Worm (Caenorhabditis elegans): ENCODE data around the gene tbg-1.

Gene tbg-1

ce11 chrIII:9665490-9666179 is 36.7 kb upstream of the tbg-1 start (continued):
- no peak for TF ChIP-seq cey-2 (tag; optimal IDR thresholded peaks at IDR 0.05; ENCODE audit: borderline replicate concordance, insufficient read depth)
- no peak for TF ChIP-seq zip-11 (GFP tag; IDR thresholded peaks at IDR 0.05)
- no peak for TF ChIP-seq zfp-2 (tag; optimal IDR thresholded peaks at IDR 0.05)
- TF ChIP-seq lin-15B (tag; optimal IDR thresholded peaks at IDR 0.05) = no peak
- TF ChIP-seq spr-1 (tag; optimal IDR thresholded peaks at IDR 0.05) = no peak
- TF ChIP-seq lin-29 (GFP tag; IDR thresholded peaks at IDR 0.05) = no peak
- TF ChIP-seq nhr-28 (tag; optimal IDR thresholded peaks at IDR 0.05) = peak; percentile 46
- no peak for TF ChIP-seq duxl-1 (tag; optimal IDR thresholded peaks at IDR 0.05; ENCODE audit: poor library complexity)
- no peak for TF ChIP-seq ces-1 (GFP tag; optimal IDR thresholded peaks at IDR 0.05)
- TF ChIP-seq set-16 (GFP tag; IDR thresholded peaks at IDR 0.05) = no peak
- TF ChIP-seq mep-1 (tag; optimal IDR thresholded peaks at IDR 0.05) = no peak
- TF ChIP-seq dmd-6 (GFP tag; IDR thresholded peaks at IDR 0.05) = peak; percentile 88
- no peak for TF ChIP-seq mdt-29 (GFP tag; IDR thresholded peaks at IDR 0.05)
- no peak for TF ChIP-seq tag-97 (GFP tag; IDR thresholded peaks at IDR 0.05)
- TF ChIP-seq F49E8.2 (tag; optimal IDR thresholded peaks at IDR 0.05; ENCODE audit: borderline replicate concordance) = no peak
- no peak for TF ChIP-seq mxl-2 (GFP tag; conservative IDR thresholded peaks at IDR 0.05)
- TF ChIP-seq nhr-77 (tag; optimal IDR thresholded peaks at IDR 0.05) = no peak
- no peak for TF ChIP-seq lir-3 (tag; optimal IDR thresholded peaks at IDR 0.05)
- TF ChIP-seq vab-7 (GFP tag; IDR thresholded peaks at IDR 0.05) = no peak
- TF ChIP-seq tra-1 (GFP tag; IDR thresholded peaks at IDR 0.05) = no peak
- TF ChIP-seq nhr-237 (tag; optimal IDR thresholded peaks at IDR 0.05) = no peak
- no peak for TF ChIP-seq ztf-7 (tag; optimal IDR thresholded peaks at IDR 0.05)
- no peak for TF ChIP-seq F10B5.3 (tag; optimal IDR thresholded peaks at IDR 0.05)
- TF ChIP-seq nhr-102 (tag; optimal IDR thresholded peaks at IDR 0.05) = no peak
- no peak for TF ChIP-seq attf-4 (tag; optimal IDR thresholded peaks at IDR 0.05)
- peak; percentile 49 for TF ChIP-seq mxl-3 (GFP tag; optimal IDR thresholded peaks at IDR 0.05)
- no peak for TF ChIP-seq Y105C5A.15 (GFP tag; IDR thresholded peaks at IDR 0.05)
- no peak for TF ChIP-seq jun-1 (tag; optimal IDR thresholded peaks at IDR 0.05)
- no peak for TF ChIP-seq F26F4.8 (GFP tag; conservative IDR thresholded peaks at IDR 0.05)
- TF ChIP-seq zfp-3 (GFP tag; conservative IDR thresholded peaks at IDR 0.05) = no peak
- no peak for TF ChIP-seq ceh-44 (GFP tag; IDR thresholded peaks at IDR 0.05)
- peak in 1 of 2 experiments; percentile 98 for TF ChIP-seq unc-62 (GFP tag; optimal IDR thresholded peaks at IDR 0.05 in 1 of 2)
- no peak for TF ChIP-seq unc-62 (tag; optimal IDR thresholded peaks at IDR 0.05)
- no peak for TF ChIP-seq ceh-62 (tag; optimal IDR thresholded peaks at IDR 0.05)
- TF ChIP-seq fos-1 (tag; optimal IDR thresholded peaks at IDR 0.05) = no peak
- TF ChIP-seq lin-38 (GFP tag; IDR thresholded peaks at IDR 0.05) = no peak
- no peak for TF ChIP-seq skn-1 (tag; optimal IDR thresholded peaks at IDR 0.05)
- TF ChIP-seq snpc-4 (tag; optimal IDR thresholded peaks at IDR 0.05) = no peak
- TF ChIP-seq nhr-25 (tag; optimal IDR thresholded peaks at IDR 0.05; ENCODE audit: borderline replicate concordance, insufficient read depth) = no peak
- no peak for TF ChIP-seq ceh-82 (tag; optimal IDR thresholded peaks at IDR 0.05)
- no peak for TF ChIP-seq ceh-32 (tag; optimal IDR thresholded peaks at IDR 0.05; ENCODE audit: poor library complexity)
- TF ChIP-seq sdz-12 (GFP tag; optimal IDR thresholded peaks at IDR 0.05) = no peak
- TF ChIP-seq hlh-30 (tag; optimal IDR thresholded peaks at IDR 0.05; ENCODE audit: insufficient read depth) = peak; percentile 17
- no peak for TF ChIP-seq daf-12 (tag; optimal IDR thresholded peaks at IDR 0.05)
- no peak for TF ChIP-seq mdl-1 (tag; optimal IDR thresholded peaks at IDR 0.05)
- TF ChIP-seq aly-2 (tag; optimal IDR thresholded peaks at IDR 0.05) = no peak
- no peak for TF ChIP-seq dpl-1 (GFP tag; optimal IDR thresholded peaks at IDR 0.05)
- 0 out of 2 replicates have a peak, but pooled peaks have one; percentile 5 for TF ChIP-seq D1046.2 (GFP tag; IDR thresholded peaks at IDR 0.05)
- TF ChIP-seq mes-2 (tag; optimal IDR thresholded peaks at IDR 0.05; ENCODE audit: poor library complexity, severe bottlenecking) = no peak
- peak; percentile 31 for TF ChIP-seq F37D6.2 (tag; optimal IDR thresholded peaks at IDR 0.05)
- TF ChIP-seq Y48G9A.11 (GFP tag; IDR thresholded peaks at IDR 0.05) = no peak
